Worm (Caenorhabditis elegans): ENCODE results near the gene ppm-1.G.

ce11 chrIII:797507-797906 is 14.0 kb downstream of the ppm-1.G start:
- no peak for TF ChIP-seq him-1 (tag; optimal IDR thresholded peaks at IDR 0.05)
- TF ChIP-seq dao-5 (tag; optimal IDR thresholded peaks at IDR 0.05), result no peak
- TF ChIP-seq W03F9.2 (tag; optimal IDR thresholded peaks at IDR 0.05), result no peak

All from whole organism, L4/young adult.